Worm (Caenorhabditis elegans): Measurements from ENCODE around the gene srab-22.
A peak's percentile ranks its signal among the peaks of the same experiment; 100 is the strongest.

srab-22 gene

ce11 chrV:3455135-3455747 is 29.1 kb downstream of the srab-22 start:
- TF ChIP-seq duxl-1 (tag; optimal IDR thresholded peaks at IDR 0.05; ENCODE audit: poor library complexity) (no peak), nhr-11 (tag; optimal IDR thresholded peaks at IDR 0.05) (no peak), vab-7 (GFP tag; IDR thresholded peaks at IDR 0.05) (peak; percentile 51; the same call in 1 of the 2 replicates), mes-2 (tag; optimal IDR thresholded peaks at IDR 0.05; ENCODE audit: poor library complexity, severe bottlenecking) (no peak), mdt-29 (GFP tag; IDR thresholded peaks at IDR 0.05) (no peak), mxl-3 (GFP tag; optimal IDR thresholded peaks at IDR 0.05) (no peak), lin-13 (GFP tag; optimal IDR thresholded peaks at IDR 0.05) (no peak), ceh-28 (tag; optimal IDR thresholded peaks at IDR 0.05) (no peak), egl-27 (tag; optimal IDR thresholded peaks at IDR 0.05) (no peak), nhr-102 (tag; optimal IDR thresholded peaks at IDR 0.05) (peak; percentile 58), attf-4 (tag; optimal IDR thresholded peaks at IDR 0.05) (no peak), cey-2 (tag; optimal IDR thresholded peaks at IDR 0.05; ENCODE audit: borderline replicate concordance, insufficient read depth) (no peak), hmg-1.1 (GFP tag; IDR thresholded peaks at IDR 0.05) (0 out of 2 replicates have a peak, but pooled peaks have one; percentile 28), lim-7 (GFP tag; IDR thresholded peaks at IDR 0.05) (peak; percentile 67), dpl-1 (GFP tag; optimal IDR thresholded peaks at IDR 0.05) (no peak), nhr-10 (tag; optimal IDR thresholded peaks at IDR 0.05) (no peak), ama-1 (optimal IDR thresholded peaks at IDR 0.05) (no peak), nhr-41 (GFP tag; IDR thresholded peaks at IDR 0.05) (no peak), daf-16 (GFP tag; optimal IDR thresholded peaks at IDR 0.05) (peak in 1 of 2 experiments; percentile 35), daf-16 (tag; optimal IDR thresholded peaks at IDR 0.05) (no peak), D1046.2 (GFP tag; IDR thresholded peaks at IDR 0.05) (no peak), daf-19 (GFP tag; conservative IDR thresholded peaks at IDR 0.05) (0 out of 2 replicates have a peak, but pooled peaks have one; percentile 28), dve-1 (tag; optimal IDR thresholded peaks at IDR 0.05; ENCODE audit: insufficient read depth) (no peak), lir-3 (tag; optimal IDR thresholded peaks at IDR 0.05) (no peak), F44E2.7 (GFP tag; IDR thresholded peaks at IDR 0.05) (no peak), skn-1 (tag; optimal IDR thresholded peaks at IDR 0.05) (no peak), pha-4 (GFP tag; IDR thresholded peaks at IDR 0.05) (peak; percentile 41; the same call in 1 of the 2 replicates), pha-4 (tag; optimal IDR thresholded peaks at IDR 0.05) (no peak), zip-11 (GFP tag; IDR thresholded peaks at IDR 0.05) (no peak), mep-1 (tag; optimal IDR thresholded peaks at IDR 0.05) (no peak), ztf-7 (tag; optimal IDR thresholded peaks at IDR 0.05) (no peak), snpc-1.2 (GFP tag; IDR thresholded peaks at IDR 0.05) (peak; percentile 38; the same call in 1 of the 2 replicates), unc-62 (GFP tag; optimal IDR thresholded peaks at IDR 0.05 in 1 of 2) (peak in 1 of 2 experiments; percentile 2), unc-62 (tag; optimal IDR thresholded peaks at IDR 0.05) (no peak), daf-12 (tag; optimal IDR thresholded peaks at IDR 0.05) (no peak), jun-1 (tag; optimal IDR thresholded peaks at IDR 0.05) (no peak), ctbp-1 (GFP tag; IDR thresholded peaks at IDR 0.05) (no peak), fos-1 (tag; optimal IDR thresholded peaks at IDR 0.05) (no peak), zip-2 (tag; optimal IDR thresholded peaks at IDR 0.05) (no peak)

ce11 chrV:3459919-3460318 is 33.7 kb downstream of the srab-22 start, which contains the start of gene slc-28.2:
Gene slc-28.2, plus strand, starts transcription at chrV:3460219.
- TF ChIP-seq lin-39 (tag; optimal IDR thresholded peaks at IDR 0.05) (no peak), lin-1 (GFP tag; IDR thresholded peaks at IDR 0.05) (no peak), pha-4 (GFP tag; IDR thresholded peaks at IDR 0.05) (no peak), pha-4 (tag; optimal IDR thresholded peaks at IDR 0.05) (no peak), daf-8 (GFP tag; IDR thresholded peaks at IDR 0.05) (no peak), mes-2 (tag; optimal IDR thresholded peaks at IDR 0.05; ENCODE audit: poor library complexity, severe bottlenecking) (no peak), nhr-28 (tag; optimal IDR thresholded peaks at IDR 0.05) (no peak), cey-2 (tag; optimal IDR thresholded peaks at IDR 0.05; ENCODE audit: borderline replicate concordance, insufficient read depth) (no peak), spr-1 (tag; optimal IDR thresholded peaks at IDR 0.05) (no peak), dmd-6 (GFP tag; IDR thresholded peaks at IDR 0.05) (no peak), fkh-10 (GFP tag; optimal IDR thresholded peaks at IDR 0.05) (no peak), Y5F2A.4 (GFP tag; optimal IDR thresholded peaks at IDR 0.05) (no peak), ceh-20 (GFP tag; IDR thresholded peaks at IDR 0.05) (no peak), F49E8.2 (tag; optimal IDR thresholded peaks at IDR 0.05; ENCODE audit: borderline replicate concordance) (no peak), F37D6.2 (tag; optimal IDR thresholded peaks at IDR 0.05) (no peak), daf-19 (GFP tag; conservative IDR thresholded peaks at IDR 0.05) (no peak), jun-1 (tag; optimal IDR thresholded peaks at IDR 0.05) (no peak), daf-16 (GFP tag; optimal IDR thresholded peaks at IDR 0.05) (no peak), daf-16 (tag; optimal IDR thresholded peaks at IDR 0.05) (no peak), ceh-28 (tag; optimal IDR thresholded peaks at IDR 0.05) (no peak)

All from whole organism, L4 larva.